Worm (Caenorhabditis elegans) whole organism, late embryonic: ENCODE results near the gene F43C11.3.

Experiments used
- C08G9.2 ChIP-seq: sonication (generic microtip); optimal IDR thresholded peaks from 2 replicates; lab custom pipeline; 2016; ENCODE audit warnings: mild to moderate bottlenecking, missing genetic modification characterization, moderate library complexity, missing compliant biosample characterization
- elt-2 ChIP-seq: sonication (generic microtip); optimal IDR thresholded peaks from 2 replicates; lab custom pipeline; 2016; ENCODE audit warnings: missing genetic modification reagents, missing genetic modification characterization, missing compliant biosample characterization
- npax-4 ChIP-seq: sonication (generic microtip); optimal IDR thresholded peaks from 2 replicates; lab custom pipeline; 2016; ENCODE audit warnings: missing genetic modification characterization, missing compliant biosample characterization
- odd-2 ChIP-seq: sonication (generic microtip); optimal IDR thresholded peaks from 2 replicates; lab custom pipeline; 2017; ENCODE audit warnings: antibody characterized with exemption, mild to moderate bottlenecking, missing genetic modification characterization, missing compliant biosample characterization
- pag-3 ChIP-seq: sonication (generic microtip); optimal IDR thresholded peaks from 2 replicates; lab custom pipeline; 2016; ENCODE audit warnings: missing compliant biosample characterization, missing genetic modification characterization, borderline replicate concordance
- pat-9 ChIP-seq: fragments of 200-800 bp; sonication (Bioruptor generic); optimal IDR thresholded peaks from 2 replicates; lab custom pipeline; 2018; ENCODE audit warnings: mild to moderate bottlenecking, missing genetic modification characterization, moderate library complexity, missing compliant biosample characterization
- sox-2 ChIP-seq: fragments of 200-800 bp; sonication (Bioruptor generic); IDR thresholded peaks from 2 replicates; pipeline ENCODE4 v1.3.6; 2022; ENCODE audit warnings: missing genetic modification reagents, missing genetic modification characterization, missing compliant biosample characterization
- tbx-2 ChIP-seq: sonication (generic microtip); optimal IDR thresholded peaks from 2 replicates; lab custom pipeline; 2016; ENCODE audit warnings: missing genetic modification characterization, missing compliant biosample characterization
- zip-5 ChIP-seq: sonication (generic microtip); optimal IDR thresholded peaks from 2 replicates; lab custom pipeline; 2016; ENCODE audit warnings: missing genetic modification characterization, missing compliant biosample characterization

ce11 chrII:2340974-2341373 is 12.1 kb upstream of the F43C11.3 start:
- no peak for TF ChIP-seq npax-4 (tag; lab: Kevin White, UChicago)
- TF ChIP-seq zip-5 = no peak
- no peak for TF ChIP-seq pag-3 (tag; lab: Kevin White, UChicago)
- TF ChIP-seq pat-9 (tag; lab: Kevin White, UChicago) = no peak
- TF ChIP-seq tbx-2 (tag; lab: Kevin White, UChicago) = no peak
- no peak for TF ChIP-seq C08G9.2 (tag; lab: Kevin White, UChicago)
- TF ChIP-seq sox-2 = no peak
- no peak for TF ChIP-seq odd-2 (tag; lab: Kevin White, UChicago)
- no peak for TF ChIP-seq elt-2
